Worm (Caenorhabditis elegans): Measurements from ENCODE around the gene F56A11.4.
A peak's percentile ranks its signal among the peaks of the same experiment; 100 is the strongest.

Gene F56A11.4

DNA sequence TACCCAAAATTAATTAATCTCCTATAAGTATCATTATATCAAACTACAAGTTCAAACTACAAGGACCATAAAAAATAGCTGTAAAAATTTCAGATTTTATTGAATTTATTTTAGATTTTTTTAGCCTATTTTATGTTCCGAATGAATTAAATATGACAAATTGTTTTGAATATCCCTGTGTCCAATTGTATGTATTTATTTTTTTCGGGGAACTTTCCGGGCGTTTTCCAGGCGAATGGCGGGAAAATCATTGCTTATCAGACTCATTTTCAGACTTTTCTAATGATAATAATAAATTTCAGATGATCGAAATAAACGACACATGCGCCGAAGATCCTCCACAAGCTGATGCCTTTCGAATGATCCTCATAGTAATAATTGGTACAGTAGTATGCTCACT, at the start of gene F56A11.4:
F56A11.4 (plus strand) TSS at position 301 of the 400 bp plus-strand sequence.
- TF ChIP-seq nhr-21 (tag; optimal IDR thresholded peaks at IDR 0.05), result no peak
- no peak for TF ChIP-seq nhr-6 (tag; optimal IDR thresholded peaks at IDR 0.05)
- no peak for TF ChIP-seq skn-1 (tag; optimal IDR thresholded peaks at IDR 0.05)
- no peak for TF ChIP-seq ceh-82 (tag; optimal IDR thresholded peaks at IDR 0.05)
- no peak for TF ChIP-seq sma-3 (GFP tag; optimal IDR thresholded peaks at IDR 0.05)
- TF ChIP-seq gmeb-1 (tag; optimal IDR thresholded peaks at IDR 0.05), result no peak
- TF ChIP-seq nhr-77 (tag; optimal IDR thresholded peaks at IDR 0.05), result no peak
- TF ChIP-seq nhr-25 (tag; optimal IDR thresholded peaks at IDR 0.05), result no peak
- TF ChIP-seq ama-1 (optimal IDR thresholded peaks at IDR 0.05), result no peak
- no peak for TF ChIP-seq ceh-16 (tag; optimal IDR thresholded peaks at IDR 0.05)
- TF ChIP-seq lsy-2 (tag; optimal IDR thresholded peaks at IDR 0.05), result no peak
- no peak for TF ChIP-seq mbf-1 (tag; optimal IDR thresholded peaks at IDR 0.05)
- no peak for TF ChIP-seq nhr-11 (tag; optimal IDR thresholded peaks at IDR 0.05)
- no peak for TF ChIP-seq egl-27 (tag; optimal IDR thresholded peaks at IDR 0.05)

DNA sequence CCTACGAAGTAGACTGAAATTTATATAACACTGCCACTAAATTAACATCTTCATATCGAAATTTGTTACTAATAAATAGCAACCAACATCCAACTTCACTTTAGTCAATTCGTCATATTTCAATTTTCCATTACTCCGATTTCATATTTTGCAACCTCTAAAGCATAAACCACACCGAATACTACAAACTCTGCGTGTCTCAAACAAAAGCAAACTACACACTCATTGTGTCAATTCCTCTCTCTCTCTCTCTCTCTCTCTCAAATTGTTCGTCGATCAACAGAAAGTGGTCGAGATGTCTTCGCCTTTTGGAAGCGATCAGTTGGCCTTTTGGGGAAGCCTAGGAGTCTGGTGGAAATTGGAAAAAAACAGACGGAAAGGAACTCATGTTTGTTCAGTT, 43.6 kb upstream of the F56A11.4 start:
- no peak for TF ChIP-seq lsy-2 (tag; optimal IDR thresholded peaks at IDR 0.05)
- TF ChIP-seq nhr-25 (tag; optimal IDR thresholded peaks at IDR 0.05), result no peak
- TF ChIP-seq nhr-11 (tag; optimal IDR thresholded peaks at IDR 0.05), result no peak
- no peak for TF ChIP-seq crh-2 (tag; optimal IDR thresholded peaks at IDR 0.05)
- no peak for TF ChIP-seq ceh-16 (tag; optimal IDR thresholded peaks at IDR 0.05)
- TF ChIP-seq unc-55 (GFP tag; optimal IDR thresholded peaks at IDR 0.05), result no peak
- TF ChIP-seq gmeb-1 (tag; optimal IDR thresholded peaks at IDR 0.05), result no peak
- no peak for TF ChIP-seq elt-1 (tag; optimal IDR thresholded peaks at IDR 0.05)
- TF ChIP-seq ceh-82 (tag; optimal IDR thresholded peaks at IDR 0.05), result no peak
- TF ChIP-seq alr-1 (tag; optimal IDR thresholded peaks at IDR 0.05), result no peak
- no peak for TF ChIP-seq mab-5 (tag; optimal IDR thresholded peaks at IDR 0.05)
- TF ChIP-seq C34F6.9 (tag; optimal IDR thresholded peaks at IDR 0.05), result no peak
- TF ChIP-seq nhr-21 (tag; optimal IDR thresholded peaks at IDR 0.05), result no peak
- no peak for TF ChIP-seq egl-27 (tag; optimal IDR thresholded peaks at IDR 0.05)
- no peak for TF ChIP-seq aly-2 (tag; optimal IDR thresholded peaks at IDR 0.05)
- TF ChIP-seq nhr-6 (tag; optimal IDR thresholded peaks at IDR 0.05), result no peak
- TF ChIP-seq ZK546.5 (tag; optimal IDR thresholded peaks at IDR 0.05), result no peak
- TF ChIP-seq zag-1 (tag; optimal IDR thresholded peaks at IDR 0.05), result no peak
- no peak for TF ChIP-seq nhr-12 (tag; optimal IDR thresholded peaks at IDR 0.05)

DNA sequence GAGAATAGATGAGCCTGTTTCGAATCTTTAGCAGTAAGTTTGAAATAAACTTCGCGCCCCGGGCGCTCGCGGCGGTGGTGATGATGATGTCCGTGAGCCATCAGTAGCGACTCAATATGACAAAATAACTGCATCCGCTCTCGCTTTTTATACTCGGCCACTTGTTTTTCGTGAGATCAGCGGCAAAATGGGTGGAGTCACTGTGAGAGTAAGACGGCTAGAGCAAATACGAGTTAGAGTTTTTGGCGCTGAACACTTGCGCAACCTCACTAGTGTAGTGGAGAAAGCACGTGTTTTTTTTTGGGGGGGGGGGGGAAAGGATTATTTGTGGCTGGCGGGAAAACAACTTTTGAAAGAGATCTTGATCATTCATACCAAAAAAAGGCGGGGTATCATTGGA, 41.7 kb upstream of the F56A11.4 start, which contains the start of gene W03G1.5:
W03G1.5 (minus strand) TSS at position 101 of the 400 bp plus-strand sequence.
- no peak for TF ChIP-seq C34F6.9 (tag; optimal IDR thresholded peaks at IDR 0.05)
- no peak for TF ChIP-seq nhr-25 (tag; optimal IDR thresholded peaks at IDR 0.05)
- TF ChIP-seq unc-55 (GFP tag; optimal IDR thresholded peaks at IDR 0.05), result peak; percentile 10
- TF ChIP-seq crh-2 (tag; optimal IDR thresholded peaks at IDR 0.05), result no peak
- TF ChIP-seq sem-4 (tag; optimal IDR thresholded peaks at IDR 0.05), result no peak

ce11 chrIV:519409-519808, 28.7 kb upstream of the F56A11.4 start, which contains the start of gene pig-1:
TSS of gene pig-1 (minus strand) at chrIV:519457.
- TF ChIP-seq nhr-25 (tag; optimal IDR thresholded peaks at IDR 0.05), result no peak
- TF ChIP-seq R02D3.7 (tag; optimal IDR thresholded peaks at IDR 0.05), result no peak
- peak; percentile 74 for TF ChIP-seq C34F6.9 (tag; optimal IDR thresholded peaks at IDR 0.05)
- TF ChIP-seq nhr-77 (tag; optimal IDR thresholded peaks at IDR 0.05), result no peak
- peak; percentile 28 for TF ChIP-seq sem-4 (tag; optimal IDR thresholded peaks at IDR 0.05)
- no peak for TF ChIP-seq nhr-6 (tag; optimal IDR thresholded peaks at IDR 0.05)
- TF ChIP-seq ztf-11 (tag; optimal IDR thresholded peaks at IDR 0.05), result no peak
- TF ChIP-seq ztf-1 (GFP tag; conservative IDR thresholded peaks at IDR 0.05), result no peak
- no peak for TF ChIP-seq alr-1 (tag; optimal IDR thresholded peaks at IDR 0.05)
- peak; percentile 15 for TF ChIP-seq ceh-16 (tag; optimal IDR thresholded peaks at IDR 0.05)
- no peak for TF ChIP-seq nhr-12 (tag; optimal IDR thresholded peaks at IDR 0.05)
- no peak for TF ChIP-seq mbf-1 (tag; optimal IDR thresholded peaks at IDR 0.05)
- TF ChIP-seq unc-55 (GFP tag; optimal IDR thresholded peaks at IDR 0.05), result peak; percentile 71
- TF ChIP-seq sma-9 (GFP tag; optimal IDR thresholded peaks at IDR 0.05), result peak; percentile 61
- no peak for TF ChIP-seq sma-9 (tag; optimal IDR thresholded peaks at IDR 0.05)
- no peak for TF ChIP-seq blmp-1 (tag; optimal IDR thresholded peaks at IDR 0.05; ENCODE audit: insufficient read depth)
- peak in 1 of 2 experiments; percentile 52 for TF ChIP-seq mdl-1 (tag; optimal IDR thresholded peaks at IDR 0.05)
- TF ChIP-seq crh-2 (tag; optimal IDR thresholded peaks at IDR 0.05), result peak; percentile 65
- TF ChIP-seq lin-13 (GFP tag; optimal IDR thresholded peaks at IDR 0.05), result no peak
- peak; percentile 90 for TF ChIP-seq gmeb-1 (tag; optimal IDR thresholded peaks at IDR 0.05)
- TF ChIP-seq nhr-129 (tag; optimal IDR thresholded peaks at IDR 0.05), result peak; percentile 27
- no peak for TF ChIP-seq aly-2 (tag; optimal IDR thresholded peaks at IDR 0.05)
- peak; percentile 14 for TF ChIP-seq mab-5 (tag; optimal IDR thresholded peaks at IDR 0.05)
- no peak for TF ChIP-seq Y55F3AM.14 (GFP tag; optimal IDR thresholded peaks at IDR 0.05)
- TF ChIP-seq nhr-10 (tag; optimal IDR thresholded peaks at IDR 0.05), result no peak
- TF ChIP-seq egl-27 (tag; optimal IDR thresholded peaks at IDR 0.05), result peak; percentile 30
- TF ChIP-seq nhr-11 (tag; optimal IDR thresholded peaks at IDR 0.05), result no peak
- TF ChIP-seq snpc-4 (tag; optimal IDR thresholded peaks at IDR 0.05), result no peak
- TF ChIP-seq nhr-21 (tag; optimal IDR thresholded peaks at IDR 0.05), result peak; percentile 53
- peak; percentile 50 for TF ChIP-seq lin-11 (tag; optimal IDR thresholded peaks at IDR 0.05)
- no peak for TF ChIP-seq skn-1 (tag; optimal IDR thresholded peaks at IDR 0.05)
- no peak for TF ChIP-seq ztf-4 (tag; optimal IDR thresholded peaks at IDR 0.05)
- no peak for TF ChIP-seq nhr-237 (tag; optimal IDR thresholded peaks at IDR 0.05)
- peak; percentile 57 for TF ChIP-seq sma-3 (GFP tag; optimal IDR thresholded peaks at IDR 0.05)
- peak; percentile 24 to 86 for TF ChIP-seq lsy-2 (tag; optimal IDR thresholded peaks at IDR 0.05)
- no peak for TF ChIP-seq zag-1 (tag; optimal IDR thresholded peaks at IDR 0.05)
- TF ChIP-seq ZK546.5 (tag; optimal IDR thresholded peaks at IDR 0.05), result no peak
- no peak for TF ChIP-seq nhr-23 (tag; optimal IDR thresholded peaks at IDR 0.05)

Data from whole organism, L2 larva.